Fruit fly (Drosophila melanogaster) whole organism, embryonic: Measurements from ENCODE around the gene kis.
A peak's percentile ranks its signal among the peaks of the same experiment; 100 is the strongest.

Source experiments
- Ada2b ChIP-seq: fragments of 200-800 bp; sonication (Bioruptor generic); IDR thresholded peaks from 2 replicates; pipeline ENCODE4 v1.3.6; 2022; ENCODE audit warnings: missing biosample characterization, missing genetic modification characterization
- CG10274 ChIP-seq: fragments of 200-800 bp; sonication (Bioruptor generic); optimal IDR thresholded peaks from 3 replicates; lab custom pipeline; 2017; ENCODE audit warnings: missing biosample characterization, mild to moderate bottlenecking, missing genetic modification characterization
- CG13287 ChIP-seq: fragments of 200-800 bp; sonication (Bioruptor generic); IDR thresholded peaks from 2 replicates; pipeline ENCODE4 v1.3.6; 2022; ENCODE audit warnings: missing biosample characterization, missing genetic modification characterization; ENCODE audit not compliant: partially characterized antibody
- CG14710 ChIP-seq: fragments of 200-800 bp; sonication (Bioruptor generic); optimal IDR thresholded peaks from 3 replicates; lab custom pipeline; 2019; ENCODE audit warnings: missing biosample characterization, mild to moderate bottlenecking, missing genetic modification characterization, moderate library complexity
- CG15601 ChIP-seq: fragments of 200-800 bp; sonication (Bioruptor generic); optimal IDR thresholded peaks from 3 replicates; lab custom pipeline; 2019; ENCODE audit warnings: missing biosample characterization, mild to moderate bottlenecking, missing genetic modification characterization, moderate library complexity
- CG16779 ChIP-seq: fragments of 200-800 bp; sonication (Bioruptor generic); IDR thresholded peaks from 2 replicates; pipeline ENCODE4 v1.3.6; 2022; ENCODE audit warnings: missing biosample characterization, missing genetic modification characterization
- CG16813 ChIP-seq: fragments of 200-800 bp; sonication (Bioruptor generic); IDR thresholded peaks from 3 replicates; pipeline ENCODE4 v1.3.6; 2022; ENCODE audit warnings: missing biosample characterization, missing genetic modification characterization; ENCODE audit not compliant: partially characterized antibody
- CG18476 ChIP-seq: fragments of 200-800 bp; sonication (Bioruptor generic); optimal IDR thresholded peaks from 2 replicates; lab custom pipeline; 2016; ENCODE audit warnings: missing biosample characterization, mild to moderate bottlenecking, missing genetic modification characterization
- CG18764 ChIP-seq: fragments of 200-800 bp; sonication (Bioruptor generic); optimal IDR thresholded peaks from 3 replicates; lab custom pipeline; 2016; ENCODE audit warnings: missing biosample characterization, missing genetic modification characterization
- CG31441 ChIP-seq: fragments of 200-800 bp; sonication (Bioruptor generic); IDR thresholded peaks from 2 replicates; pipeline ENCODE4 v1.3.6; 2022; ENCODE audit warnings: missing biosample characterization, missing genetic modification characterization
- CG4617 ChIP-seq: fragments of 200-800 bp; sonication (Bioruptor generic); optimal IDR thresholded peaks from 3 replicates; lab custom pipeline; 2016; ENCODE audit warnings: missing biosample characterization, missing genetic modification characterization, borderline replicate concordance
- CG4707 ChIP-seq: fragments of 200-800 bp; sonication (Bioruptor generic); optimal IDR thresholded peaks from 2 replicates; lab custom pipeline; 2018; ENCODE audit warnings: missing biosample characterization, mild to moderate bottlenecking, missing genetic modification characterization, moderate library complexity
- CG5245 ChIP-seq: fragments of 200-800 bp; sonication (Bioruptor generic); optimal IDR thresholded peaks from 3 replicates; lab custom pipeline; 2016; ENCODE audit warnings: missing biosample characterization, missing genetic modification characterization
- CG6813 ChIP-seq: fragments of 200-800 bp; sonication (Bioruptor generic); optimal IDR thresholded peaks from 2 replicates; lab custom pipeline; 2017; ENCODE audit warnings: missing biosample characterization, missing genetic modification characterization, mild to moderate bottlenecking, moderate library complexity, missing genetic modification reagents
- Deaf1 ChIP-seq: fragments of 200-800 bp; optimal IDR thresholded peaks from 3 replicates; lab custom pipeline; 2019; ENCODE audit warnings: missing biosample characterization, mild to moderate bottlenecking, missing genetic modification characterization, moderate library complexity
- Dip3 ChIP-seq: fragments of 200-800 bp; sonication (Bioruptor generic); optimal IDR thresholded peaks from 3 replicates; lab custom pipeline; 2016; ENCODE audit warnings: missing biosample characterization, missing genetic modification characterization
- Ets65A ChIP-seq: fragments of 200-800 bp; sonication (Bioruptor generic); peaks from one replicate; lab custom pipeline; 2016; ENCODE audit warnings: missing biosample characterization, missing genetic modification characterization
- HLHmδ ChIP-seq: fragments of 200-800 bp; sonication (Bioruptor generic); optimal IDR thresholded peaks from 2 replicates; lab custom pipeline; 2018; ENCODE audit warnings: missing biosample characterization, mild to moderate bottlenecking, missing genetic modification characterization, moderate library complexity
- HmgZ ChIP-seq: fragments of 200-800 bp; sonication (Bioruptor generic); optimal IDR thresholded peaks from 2 replicates; lab custom pipeline; 2018; ENCODE audit warnings: missing biosample characterization, mild to moderate bottlenecking, missing genetic modification characterization
- Hr39 ChIP-seq: fragments of >200 bp; optimal IDR thresholded peaks from 2 replicates; lab custom pipeline; 2017
- MTF-1 ChIP-seq: fragments of 200-800 bp; sonication (Bioruptor generic); optimal IDR thresholded peaks from 2 replicates; lab custom pipeline; 2018; ENCODE audit warnings: missing biosample characterization, mild to moderate bottlenecking, missing genetic modification characterization, borderline replicate concordance
- Mad ChIP-seq: fragments of 200-800 bp; sonication (Bioruptor generic); optimal IDR thresholded peaks from 2 replicates; lab custom pipeline; 2016; ENCODE audit warnings: missing biosample characterization, missing genetic modification characterization
- Mes4 ChIP-seq: fragments of 200-800 bp; sonication (Bioruptor generic); optimal IDR thresholded peaks from 2 replicates; lab custom pipeline; 2016; ENCODE audit warnings: missing biosample characterization, missing genetic modification characterization
- Nf-YC ChIP-seq: fragments of 200-800 bp; optimal IDR thresholded peaks from 3 replicates; lab custom pipeline; 2019; ENCODE audit warnings: missing biosample characterization, mild to moderate bottlenecking, missing genetic modification characterization, moderate library complexity
- Opbp ChIP-seq: fragments of 200-800 bp; sonication (Bioruptor generic); IDR thresholded peaks from 3 replicates; pipeline ENCODE4 v1.3.6; 2022; ENCODE audit warnings: missing biosample characterization, missing genetic modification characterization; ENCODE audit not compliant: partially characterized antibody
- Scr ChIP-seq: fragments of 200-800 bp; sonication (Bioruptor generic); IDR thresholded peaks from 2 replicates; pipeline ENCODE4 v1.3.6; 2022; ENCODE audit warnings: missing biosample characterization, missing genetic modification characterization; ENCODE audit not compliant: partially characterized antibody
- Sox102F ChIP-seq: fragments of 200-800 bp; sonication (Bioruptor generic); optimal IDR thresholded peaks from 2 replicates; lab custom pipeline; 2018; ENCODE audit warnings: missing biosample characterization, mild to moderate bottlenecking, missing genetic modification characterization, moderate library complexity
- YL-1 ChIP-seq: fragments of 200-800 bp; sonication (Bioruptor generic); optimal IDR thresholded peaks from 3 replicates; lab custom pipeline; 2017; ENCODE audit warnings: missing biosample characterization, mild to moderate bottlenecking, missing genetic modification characterization
- abd-A ChIP-seq: fragments of 200-800 bp; sonication (Bioruptor generic); optimal IDR thresholded peaks from 3 replicates; lab custom pipeline; 2019; ENCODE audit warnings: missing biosample characterization, mild to moderate bottlenecking, missing genetic modification characterization, moderate library complexity
- aop ChIP-seq: fragments of 200-800 bp; sonication (Bioruptor generic); IDR thresholded peaks from 2 replicates; pipeline ENCODE4 v1.3.6; 2022; ENCODE audit warnings: missing biosample characterization, missing genetic modification characterization
- chif ChIP-seq, 2 experiments: fragments of 200-800 bp; sonication (Bioruptor generic); optimal IDR thresholded peaks; 3 replicates each; lab custom pipeline; 2016; ENCODE audit warnings: missing biosample characterization in 2 of 2, missing genetic modification characterization in 2 of 2
- crol ChIP-seq: fragments of 200-800 bp; sonication (Bioruptor generic); IDR thresholded peaks from 2 replicates; pipeline ENCODE4 v1.3.6; 2022; ENCODE audit warnings: missing biosample characterization, missing genetic modification characterization
- ftz-f1 ChIP-seq: fragments of 200-800 bp; sonication (Bioruptor generic); optimal IDR thresholded peaks from 2 replicates; lab custom pipeline; 2016; ENCODE audit warnings: missing biosample characterization, missing genetic modification characterization
- knrl ChIP-seq: fragments of 200-800 bp; sonication (Bioruptor generic); IDR thresholded peaks from 3 replicates; pipeline ENCODE4 v1.3.6; 2022; ENCODE audit warnings: missing biosample characterization, missing genetic modification characterization; ENCODE audit not compliant: partially characterized antibody
- org-1 ChIP-seq: fragments of 200-800 bp; sonication (Bioruptor generic); optimal IDR thresholded peaks from 2 replicates; lab custom pipeline; 2017; ENCODE audit warnings: missing biosample characterization, missing genetic modification characterization
- otp ChIP-seq: fragments of 200-800 bp; sonication (Bioruptor generic); IDR thresholded peaks from 3 replicates; pipeline ENCODE4, ENCODE4 v1.3.6; 2022; ENCODE audit warnings: missing biosample characterization, missing genetic modification characterization
- pum ChIP-seq: fragments of 200-800 bp; sonication (Bioruptor generic); optimal IDR thresholded peaks from 2 replicates; lab custom pipeline; 2016; ENCODE audit warnings: missing biosample characterization, missing genetic modification characterization
- pzg ChIP-seq: fragments of 200-800 bp; sonication (Bioruptor generic); optimal IDR thresholded peaks from 3 replicates; lab custom pipeline; 2018; ENCODE audit warnings: missing biosample characterization, mild to moderate bottlenecking, missing genetic modification characterization, moderate library complexity
- repo ChIP-seq: fragments of 200-800 bp; sonication (Bioruptor generic); optimal IDR thresholded peaks from 2 replicates; lab custom pipeline; 2016; ENCODE audit warnings: missing biosample characterization, missing genetic modification characterization
- row ChIP-seq: fragments of 200-800 bp; sonication (Bioruptor generic); IDR thresholded peaks from 3 replicates; pipeline ENCODE4 v1.3.6; 2022; ENCODE audit warnings: missing biosample characterization, missing genetic modification characterization
- salm ChIP-seq: fragments of 200-800 bp; sonication (Bioruptor generic); optimal IDR thresholded peaks from 2 replicates; lab custom pipeline; 2018; ENCODE audit warnings: missing biosample characterization, mild to moderate bottlenecking, missing genetic modification characterization
- sd ChIP-seq: fragments of 200-800 bp; sonication (Bioruptor generic); optimal IDR thresholded peaks from 3 replicates; lab custom pipeline; 2018; ENCODE audit warnings: missing biosample characterization, mild to moderate bottlenecking, missing genetic modification characterization, moderate library complexity
- sqz ChIP-seq: fragments of 200-800 bp; sonication (Bioruptor generic); optimal IDR thresholded peaks from 3 replicates; lab custom pipeline; 2018; ENCODE audit warnings: missing biosample characterization, mild to moderate bottlenecking, missing genetic modification characterization
- sr ChIP-seq: fragments of 200-800 bp; sonication (Bioruptor generic); IDR thresholded peaks from 3 replicates; pipeline ENCODE4 v1.3.6; 2022; ENCODE audit warnings: missing biosample characterization, missing genetic modification characterization
- tio ChIP-seq: fragments of 200-800 bp; sonication (Bioruptor generic); optimal IDR thresholded peaks from 2 replicates; lab custom pipeline; 2017; ENCODE audit warnings: missing biosample characterization, missing genetic modification characterization, inconsistent platforms
- vfl ChIP-seq: fragments of 200-800 bp; sonication (Bioruptor generic); optimal IDR thresholded peaks from 2 replicates; lab custom pipeline; 2016; ENCODE audit warnings: missing biosample characterization, missing genetic modification characterization
- vvl ChIP-seq: fragments of 200-800 bp; sonication (Bioruptor generic); IDR thresholded peaks from 2 replicates; pipeline ENCODE4 v1.3.6; 2022; ENCODE audit warnings: missing biosample characterization, missing genetic modification characterization
- z ChIP-seq: fragments of 200-800 bp; sonication (Bioruptor generic); IDR thresholded peaks from 3 replicates; pipeline ENCODE4 v1.3.6; 2022; ENCODE audit warnings: missing biosample characterization, missing genetic modification characterization
- zfh1 ChIP-seq: fragments of 200-800 bp; sonication (Bioruptor generic); IDR thresholded peaks from 3 replicates; pipeline ENCODE4 v1.3.6; 2022; ENCODE audit warnings: missing biosample characterization, missing genetic modification characterization
- zfh2 ChIP-seq: fragments of 200-800 bp; sonication (Bioruptor generic); optimal IDR thresholded peaks from 2 replicates; lab custom pipeline; 2016; ENCODE audit warnings: missing biosample characterization, missing genetic modification characterization

kis gene

dm6 chr2L:285596-286023, 35.0 kb upstream of the kis start (continued):
- TF ChIP-seq HLHmδ (GFP tag; lab: Kevin White, UChicago) (peak; percentile 92), CG18764 (GFP tag; lab: Kevin White, UChicago) (no peak), z (GFP tag; lab: Robert Waterston, UW) (0 out of 3 replicates have a peak, but pooled peaks have one; percentile 24), Nf-YC (tag; lab: Kevin White, UChicago) (peak; percentile 53), sqz (GFP tag; lab: Kevin White, UChicago) (no peak), aop (no peak), ftz-f1 (GFP tag; lab: Kevin White, UChicago) (peak; percentile 64), CG5245 (GFP tag; lab: Kevin White, UChicago) (peak; percentile 25), knrl (GFP tag; lab: Robert Waterston, UW) (peak; percentile 26; the same call in 1 of the 3 replicates), zfh2 (GFP tag; lab: Kevin White, UChicago) (peak; percentile 47), crol (GFP tag; lab: Robert Waterston, UW) (peak; percentile 52; the same call in 1 of the 2 replicates), pzg (peak; percentile 80), CG4617 (peak; percentile 21), vvl (peak; percentile 75), org-1 (GFP tag; lab: Kevin White, UChicago) (no peak), pum (GFP tag; lab: Kevin White, UChicago) (peak; percentile 12), HmgZ (peak; percentile 66), row (GFP tag; lab: Robert Waterston, UW) (peak; percentile 73), CG31441 (GFP tag; lab: Robert Waterston, UW) (no peak; the same call in 1 of the 2 replicates), sr (GFP tag; lab: Robert Waterston, UW) (peak; percentile 31; the same call in 1 of the 3 replicates), Ets65A (GFP tag; lab: Kevin White, UChicago) (no peak), CG14710 (tag; lab: Kevin White, UChicago) (peak; percentile 65), CG4707 (GFP tag; lab: Kevin White, UChicago) (peak; percentile 48), YL-1 (GFP tag; lab: Kevin White, UChicago) (peak; percentile 63), Sox102F (GFP tag; lab: Kevin White, UChicago) (peak; percentile 46), vfl (GFP tag; lab: Kevin White, UChicago) (peak; percentile 9), repo (GFP tag; lab: Kevin White, UChicago) (no peak), otp (GFP tag; lab: Robert Waterston, UW) (peak; percentile 31; the same call in 1 of the 3 replicates), zfh1 (GFP tag; lab: Robert Waterston, UW) (peak; percentile 60; the same call in 2 of the 3 replicates), Mes4 (GFP tag; lab: Kevin White, UChicago) (no peak), sd (peak; percentile 25), CG10274 (GFP tag; lab: Kevin White, UChicago) (no peak), MTF-1 (GFP tag; lab: Kevin White, UChicago) (peak; percentile 37), Deaf1 (tag; lab: Kevin White, UChicago) (peak; percentile 70), CG13287 (GFP tag; lab: Robert Waterston, UW) (peak; percentile 41; the same call in 1 of the 2 replicates), CG18476 (GFP tag; lab: Kevin White, UChicago) (peak; percentile 49), tio (GFP tag; lab: Kevin White, UChicago) (no peak), Opbp (peak; percentile 64; the same call in 2 of the 3 replicates), Scr (GFP tag; lab: Robert Waterston, UW) (peak; percentile 20; the same call in 1 of the 2 replicates), Mad (peak; percentile 33), chif (GFP tag; optimal IDR thresholded peaks at IDR 0.05; lab: Kevin White, UChicago) (peak; percentile 21 to 25), CG16813 (no peak), CG16779 (GFP tag; lab: Robert Waterston, UW) (peak; percentile 50; the same call in 1 of the 2 replicates), Ada2b (GFP tag; lab: Robert Waterston, UW) (no peak), salm (tag; lab: Kevin White, UChicago) (no peak), CG6813 (GFP tag; lab: Kevin White, UChicago) (peak; percentile 65), CG15601 (tag; lab: Kevin White, UChicago) (peak; percentile 46), abd-A (tag; lab: Kevin White, UChicago) (peak; percentile 5), Dip3 (GFP tag; lab: Kevin White, UChicago) (peak; percentile 54), Hr39 (no peak)
